Worm (Caenorhabditis elegans): ENCODE measurements around the gene gyg-1.

ce11 chrX:3585625-3586024, 48.2 kb downstream of the gyg-1 start, which contains the start of gene T27A10.2:
- TF ChIP-seq W03F9.2 (tag; optimal IDR thresholded peaks at IDR 0.05) (no peak), him-1 (tag; optimal IDR thresholded peaks at IDR 0.05) (no peak), dao-5 (tag; optimal IDR thresholded peaks at IDR 0.05) (no peak)

All from whole organism, L4/young adult.